Fruit fly (Drosophila melanogaster) whole organism, adult: ENCODE results near the gene CG6441.

Experiments
- CG12768 ChIP-seq: fragments of 200-800 bp; sonication (Bioruptor generic); optimal IDR thresholded peaks from 2 replicates; lab custom pipeline; 2017; ENCODE audit warnings: missing biosample characterization, missing genetic modification characterization, mild to moderate bottlenecking, moderate library complexity, missing genetic modification reagents
- CG1620 ChIP-seq: fragments of 200-800 bp; sonication (Bioruptor generic); optimal IDR thresholded peaks from 2 replicates; lab custom pipeline; 2016; ENCODE audit warnings: missing biosample characterization, missing genetic modification characterization
- CG33017 ChIP-seq: fragments of 200-800 bp; sonication (Bioruptor generic); optimal IDR thresholded peaks from 2 replicates; lab custom pipeline; 2018; ENCODE audit warnings: missing biosample characterization, mild to moderate bottlenecking, missing genetic modification characterization, moderate library complexity
- CG5204 ChIP-seq: fragments of 200-800 bp; sonication (Bioruptor generic); optimal IDR thresholded peaks from 2 replicates; lab custom pipeline; 2016; ENCODE audit warnings: missing biosample characterization, missing genetic modification characterization
- CG7045 ChIP-seq: fragments of 200-800 bp; sonication (Bioruptor generic); optimal IDR thresholded peaks from 2 replicates; lab custom pipeline; 2017; ENCODE audit warnings: missing biosample characterization, mild to moderate bottlenecking, missing genetic modification characterization
- CG7101 ChIP-seq: fragments of 200-800 bp; sonication (Bioruptor generic); optimal IDR thresholded peaks from 2 replicates; lab custom pipeline; 2018; ENCODE audit warnings: missing biosample characterization, mild to moderate bottlenecking, missing genetic modification characterization, moderate library complexity
- Clk ChIP-seq: fragments of 200-800 bp; sonication (Bioruptor generic); optimal IDR thresholded peaks from 2 replicates; lab custom pipeline; 2017; ENCODE audit warnings: missing biosample characterization, missing genetic modification characterization
- cnc ChIP-seq, 2 experiments: fragments of >200 bp; optimal IDR thresholded peaks; 2 replicates each; lab custom pipeline; 2017
- ovo ChIP-seq: fragments of 200-800 bp; sonication (Bioruptor generic); optimal IDR thresholded peaks from 2 replicates; lab custom pipeline; 2016; ENCODE audit warnings: missing biosample characterization, missing genetic modification characterization
- tj ChIP-seq: fragments of 200-800 bp; sonication (Bioruptor generic); optimal IDR thresholded peaks from 3 replicates; lab custom pipeline; 2017; ENCODE audit warnings: missing biosample characterization, mild to moderate bottlenecking, missing genetic modification characterization, moderate library complexity

DNA sequence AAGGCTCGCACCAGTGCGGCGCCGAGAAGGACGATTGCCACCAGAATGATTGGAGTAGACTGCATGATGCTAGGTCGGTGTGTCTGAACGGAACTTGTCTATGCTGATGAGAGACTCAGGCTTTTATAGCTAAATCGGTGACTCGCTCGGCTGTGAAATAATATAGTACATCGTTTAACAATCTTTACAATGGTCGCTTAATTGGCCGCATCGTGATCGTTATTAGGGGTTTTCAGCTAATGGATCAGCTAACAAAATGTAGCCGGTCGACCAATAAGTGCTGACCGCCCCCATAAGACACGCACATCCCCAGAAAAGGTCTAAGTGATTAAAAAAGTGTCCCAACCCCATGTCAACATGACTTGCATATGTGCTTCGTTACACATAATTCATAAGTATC, 22.8 kb downstream of the CG6441 start, which contains the start of gene Obp28a:
- TF ChIP-seq CG7045 (GFP tag; lab: Kevin White, UChicago): no peak
- no peak for TF ChIP-seq cnc (optimal IDR thresholded peaks at IDR 0.05; lab: Kevin White, UChicago)
- no peak for TF ChIP-seq CG12768 (GFP tag; lab: Kevin White, UChicago)
- TF ChIP-seq CG1620: no peak
- no peak for TF ChIP-seq Clk (GFP tag; lab: Kevin White, UChicago)
- TF ChIP-seq CG7101 (tag; lab: Kevin White, UChicago): no peak
- no peak for TF ChIP-seq CG5204 (GFP tag; lab: Kevin White, UChicago)
- no peak for TF ChIP-seq tj
- no peak for TF ChIP-seq CG33017 (tag; lab: Kevin White, UChicago)
- TF ChIP-seq ovo: no peak
